Worm (Caenorhabditis elegans) whole organism, young adult: ENCODE measurements around the gene C08D8.7.

Source experiments
- K11D2.4 ChIP-seq: fragments of 200-800 bp; sonication (Bioruptor generic); IDR thresholded peaks from 2 replicates; pipeline ENCODE4 v1.3.6; 2022; ENCODE audit warnings: missing genetic modification reagents, missing genetic modification characterization, missing compliant biosample characterization
- K12H6.12 ChIP-seq: fragments of 200-800 bp; sonication (Bioruptor generic); optimal IDR thresholded peaks from 2 replicates; lab custom pipeline; 2018; ENCODE audit warnings: mild to moderate bottlenecking, missing genetic modification characterization, missing compliant biosample characterization
- ccch-3 ChIP-seq: fragments of 200-800 bp; sonication (Bioruptor generic); optimal IDR thresholded peaks from 2 replicates; lab custom pipeline; 2018; ENCODE audit warnings: mild to moderate bottlenecking, missing genetic modification characterization, missing compliant biosample characterization
- him-1 ChIP-seq: sonication (generic microtip); optimal IDR thresholded peaks from 2 replicates; lab custom pipeline; 2016; ENCODE audit warnings: missing genotype, missing genetic modification reagents, missing genetic modification characterization, missing compliant biosample characterization
- lin-35 ChIP-seq, 3 experiments: fragments of 150-350 bp in 2 of 3; sonication (generic microtip) in 1 of 3; optimal IDR thresholded peaks; 2 replicates each; lab custom pipeline; 2014 to 2018; ENCODE audit warnings: missing biosample characterization in 3 of 3, missing genetic modification characterization in 3 of 3, missing genetic modification reagents in 3 of 3
- pha-4 ChIP-seq: fragments of 150-350 bp; sonication (generic microtip); optimal IDR thresholded peaks from 2 replicates; lab custom pipeline; 2014; ENCODE audit warnings: missing biosample characterization, missing genetic modification reagents, missing genetic modification characterization
- zim-3 ChIP-seq: sonication (generic microtip); optimal IDR thresholded peaks from 2 replicates; lab custom pipeline; 2017; ENCODE audit warnings: mild to moderate bottlenecking, missing genetic modification characterization, moderate library complexity, missing compliant biosample characterization

DNA sequence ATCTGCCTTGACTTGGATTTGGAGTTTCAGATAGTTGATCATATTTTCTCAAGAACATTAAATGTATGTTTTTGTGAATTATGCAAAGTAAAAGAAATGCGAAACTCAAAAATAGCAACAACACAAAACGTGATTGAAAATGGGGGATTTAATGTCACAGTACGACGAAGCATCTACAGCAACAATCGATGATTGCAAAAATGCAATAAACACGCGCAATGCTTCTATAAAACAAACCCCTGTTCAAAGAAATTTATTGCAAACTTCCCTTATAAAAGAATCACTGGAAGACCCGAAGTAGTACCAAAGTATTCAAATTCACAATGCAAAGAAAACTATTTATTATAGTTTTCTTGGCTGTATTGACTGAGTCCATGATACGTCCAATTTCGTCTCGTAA lies 22.9 kb upstream of the C08D8.7 start, which contains the start of gene clec-219:
- TF ChIP-seq pha-4 (tag; lab: Kevin White, UChicago) (no peak), zim-3 (tag; lab: Kevin White, UChicago) (no peak), K12H6.12 (tag; lab: Kevin White, UChicago) (no peak), lin-35 (GFP tag; optimal IDR thresholded peaks at IDR 0.05; lab: Kevin White, UChicago) (no peak), him-1 (tag; lab: Kevin White, UChicago) (no peak), ccch-3 (GFP tag; lab: Kevin White, UChicago) (no peak), K11D2.4 (GFP tag; lab: Robert Waterston, UW) (no peak)
